Worm (Caenorhabditis elegans) whole organism, L2 larva: ENCODE data around the gene lron-10.
A peak's percentile ranks its signal among the peaks of the same experiment; 100 is the strongest.

Experiments
- C34F6.9 ChIP-seq: fragments of 150-350 bp; optimal IDR thresholded peaks from 2 replicates; lab custom pipeline; 2014; ENCODE audit warnings: missing biosample characterization, missing genetic modification characterization
- F13H6.1 ChIP-seq: sonication (generic microtip); optimal IDR thresholded peaks from 2 replicates; lab custom pipeline; 2016; ENCODE audit warnings: missing genetic modification characterization, missing compliant biosample characterization
- Y55F3AM.14 ChIP-seq: fragments of 200-800 bp; sonication (Bioruptor generic); optimal IDR thresholded peaks from 2 replicates; lab custom pipeline; 2018; ENCODE audit warnings: mild to moderate bottlenecking, missing genetic modification characterization, missing compliant biosample characterization
- ZK546.5 ChIP-seq: sonication (generic microtip); optimal IDR thresholded peaks from 2 replicates; lab custom pipeline; 2017; ENCODE audit warnings: missing biosample characterization, missing genetic modification characterization
- alr-1 ChIP-seq: fragments of 150-350 bp; optimal IDR thresholded peaks from 2 replicates; lab custom pipeline; 2014; ENCODE audit warnings: missing biosample characterization, missing genetic modification characterization
- aly-2 ChIP-seq: fragments of 150-350 bp; optimal IDR thresholded peaks from 2 replicates; lab custom pipeline; 2014; ENCODE audit warnings: missing biosample characterization, missing genetic modification characterization
- ama-1 ChIP-seq: fragments of 150-350 bp; optimal IDR thresholded peaks from 2 replicates; lab custom pipeline; 2018; ENCODE audit warnings: inconsistent platforms
- blmp-1 ChIP-seq: sonication (generic microtip); optimal IDR thresholded peaks from 2 replicates; lab custom pipeline; 2017; ENCODE audit warnings: missing genetic modification characterization, mild to moderate bottlenecking, missing compliant biosample characterization, antibody characterized with exemption, moderate library complexity; ENCODE audit not compliant: insufficient read depth
- ceh-16 ChIP-seq: fragments of 150-350 bp; optimal IDR thresholded peaks from 2 replicates; lab custom pipeline; 2014; ENCODE audit warnings: missing biosample characterization, missing genetic modification characterization
- ceh-82 ChIP-seq: fragments of 150-350 bp; optimal IDR thresholded peaks from 2 replicates; lab custom pipeline; 2014; ENCODE audit warnings: missing biosample characterization, missing genetic modification characterization
- crh-2 ChIP-seq: sonication (generic microtip); optimal IDR thresholded peaks from 2 replicates; lab custom pipeline; 2017; ENCODE audit warnings: missing biosample characterization, missing genetic modification characterization
- dmd-4 ChIP-seq: sonication (generic microtip); optimal IDR thresholded peaks from 2 replicates; lab custom pipeline; 2017; ENCODE audit warnings: missing biosample characterization, missing genetic modification characterization
- egl-27 ChIP-seq: sonication (generic microtip); optimal IDR thresholded peaks from 3 replicates; lab custom pipeline; 2017; ENCODE audit warnings: missing biosample characterization, missing genetic modification reagents, missing genetic modification characterization
- elt-1 ChIP-seq: fragments of 150-350 bp; optimal IDR thresholded peaks from 2 replicates; lab custom pipeline; 2014; ENCODE audit warnings: missing biosample characterization, missing genetic modification characterization
- elt-3 ChIP-seq: sonication (generic microtip); optimal IDR thresholded peaks from 2 replicates; lab custom pipeline; 2017; ENCODE audit warnings: missing biosample characterization, missing genetic modification characterization
- lin-11 ChIP-seq: fragments of 150-350 bp; sonication (generic microtip); optimal IDR thresholded peaks from 2 replicates; lab custom pipeline; 2014; ENCODE audit warnings: missing biosample characterization, missing genetic modification characterization, inconsistent platforms, mixed read lengths
- lin-13 ChIP-seq: fragments of 150-350 bp; optimal IDR thresholded peaks from 2 replicates; lab custom pipeline; 2014; ENCODE audit warnings: missing biosample characterization, missing genetic modification reagents, missing genetic modification characterization
- lin-39 ChIP-seq: fragments of 150-350 bp; optimal IDR thresholded peaks from 2 replicates; lab custom pipeline; 2014; ENCODE audit warnings: missing biosample characterization, missing genetic modification reagents, missing genetic modification characterization
- lsy-2 ChIP-seq, 2 experiments: fragments of 150-350 bp in 1 of 2; sonication (generic microtip) in 1 of 2; optimal IDR thresholded peaks; 2 replicates each; lab custom pipeline; 2014 to 2017; ENCODE audit warnings: missing biosample characterization in 2 of 2, missing genetic modification characterization in 2 of 2
- mbf-1 ChIP-seq: sonication (generic microtip); optimal IDR thresholded peaks from 2 replicates; lab custom pipeline; 2017; ENCODE audit warnings: missing biosample characterization, missing genetic modification characterization
- mdl-1 ChIP-seq, 2 experiments: fragments of 150-350 bp in 1 of 2; sonication (generic microtip) in 1 of 2; optimal IDR thresholded peaks; 2 replicates each; lab custom pipeline; 2017; ENCODE audit warnings: missing biosample characterization in 2 of 2, missing genetic modification characterization in 2 of 2
- nhr-10 ChIP-seq: sonication (generic microtip); optimal IDR thresholded peaks from 2 replicates; lab custom pipeline; 2017; ENCODE audit warnings: missing biosample characterization, missing genetic modification characterization
- nhr-11 ChIP-seq: fragments of 150-350 bp; optimal IDR thresholded peaks from 2 replicates; lab custom pipeline; 2014; ENCODE audit warnings: missing biosample characterization, missing genetic modification characterization
- nhr-12 ChIP-seq: fragments of 150-350 bp; optimal IDR thresholded peaks from 2 replicates; lab custom pipeline; 2014; ENCODE audit warnings: missing biosample characterization, missing genetic modification characterization
- nhr-129 ChIP-seq: fragments of 150-350 bp; optimal IDR thresholded peaks from 2 replicates; lab custom pipeline; 2014; ENCODE audit warnings: missing biosample characterization, missing genetic modification characterization
- nhr-23 ChIP-seq: fragments of 150-350 bp; optimal IDR thresholded peaks from 2 replicates; lab custom pipeline; 2014; ENCODE audit warnings: missing biosample characterization, missing genetic modification reagents, missing genetic modification characterization
- nhr-237 ChIP-seq: fragments of 150-350 bp; optimal IDR thresholded peaks from 2 replicates; lab custom pipeline; 2014; ENCODE audit warnings: missing biosample characterization, missing genetic modification characterization
- nhr-6 ChIP-seq: fragments of 150-350 bp; optimal IDR thresholded peaks from 2 replicates; lab custom pipeline; 2014; ENCODE audit warnings: missing biosample characterization, missing genetic modification characterization
- nhr-77 ChIP-seq: fragments of 150-350 bp; optimal IDR thresholded peaks from 2 replicates; lab custom pipeline; 2014; ENCODE audit warnings: missing biosample characterization, missing genetic modification characterization
- peb-1 ChIP-seq: fragments of 150-350 bp; optimal IDR thresholded peaks from 2 replicates; lab custom pipeline; 2014; ENCODE audit warnings: missing biosample characterization, missing genetic modification characterization
- sem-4 ChIP-seq: fragments of 150-350 bp; optimal IDR thresholded peaks from 2 replicates; lab custom pipeline; 2014; ENCODE audit warnings: missing biosample characterization, missing genetic modification reagents, missing genetic modification characterization
- skn-1 ChIP-seq: sonication (generic microtip); optimal IDR thresholded peaks from 2 replicates; lab custom pipeline; 2017; ENCODE audit warnings: missing biosample characterization, missing genetic modification characterization
- sma-3 ChIP-seq: sonication (generic microtip); optimal IDR thresholded peaks from 2 replicates; lab custom pipeline; 2016; ENCODE audit warnings: missing genetic modification reagents, missing genetic modification characterization, missing compliant biosample characterization
- sma-9 ChIP-seq, 2 experiments: fragments of 150-350 bp in 1 of 2; sonication (generic microtip) in 1 of 2; optimal IDR thresholded peaks; 2 replicates each; lab custom pipeline; 2014 to 2016; ENCODE audit warnings: missing genetic modification characterization in 2 of 2, mild to moderate bottlenecking in 1 of 2, missing biosample characterization in 1 of 2, missing compliant biosample characterization in 1 of 2, missing genetic modification reagents in 1 of 2, moderate library complexity in 1 of 2
- snpc-4 ChIP-seq: fragments of 150-350 bp; optimal IDR thresholded peaks from 2 replicates; lab custom pipeline; 2014; ENCODE audit warnings: missing biosample characterization, missing genetic modification characterization
- unc-39 ChIP-seq: fragments of 150-350 bp; optimal IDR thresholded peaks from 2 replicates; lab custom pipeline; 2014; ENCODE audit warnings: missing biosample characterization, missing genetic modification characterization
- unc-55 ChIP-seq: fragments of 150-350 bp; sonication (generic microtip); optimal IDR thresholded peaks from 3 replicates; lab custom pipeline; 2014; ENCODE audit warnings: missing biosample characterization, missing genetic modification reagents, missing genetic modification characterization
- unc-62 ChIP-seq: fragments of 150-350 bp; optimal IDR thresholded peaks from 2 replicates; lab custom pipeline; 2014; ENCODE audit warnings: missing biosample characterization, missing genetic modification reagents, missing genetic modification characterization
- zag-1 ChIP-seq: fragments of 150-350 bp; optimal IDR thresholded peaks from 2 replicates; lab custom pipeline; 2014; ENCODE audit warnings: missing biosample characterization, missing genetic modification characterization
- ztf-1 ChIP-seq: fragments of 200-800 bp; sonication (Bioruptor generic); conservative IDR thresholded peaks from 2 replicates; pipeline ENCODE4 v1.3.6; 2022; ENCODE audit warnings: missing genetic modification characterization, missing compliant biosample characterization
- ztf-11 ChIP-seq: sonication (generic microtip); optimal IDR thresholded peaks from 2 replicates; lab custom pipeline; 2017; ENCODE audit warnings: missing biosample characterization, missing genetic modification characterization
- ztf-4 ChIP-seq: fragments of 150-350 bp; optimal IDR thresholded peaks from 2 replicates; lab custom pipeline; 2014; ENCODE audit warnings: missing biosample characterization, missing genetic modification characterization

Gene lron-10

DNA sequence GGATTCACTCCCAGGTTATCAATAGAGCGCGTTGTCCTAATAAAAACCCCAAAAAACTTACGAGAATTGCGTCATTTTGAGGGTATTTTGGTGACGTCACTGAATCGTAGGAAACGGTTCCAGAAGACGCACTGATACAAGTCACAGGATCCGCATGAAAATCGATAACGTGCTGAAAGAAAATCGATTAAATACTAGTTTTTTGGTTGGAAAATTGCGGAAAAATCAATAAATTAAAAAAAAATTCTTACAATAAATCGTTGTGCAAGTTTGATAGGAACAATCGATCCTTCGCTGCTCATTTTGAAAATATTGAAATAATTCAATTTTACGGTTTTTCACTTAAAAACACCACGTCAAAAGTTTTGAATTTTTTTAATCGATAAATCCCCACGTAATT, 17.9 kb downstream of the lron-10 start, which contains the start of gene Y39A1A.2:
Y39A1A.2 (minus strand) TSS at position 319 of the 400 bp plus-strand sequence.
- TF ChIP-seq snpc-4 (tag; lab: Kevin White, UChicago) (no peak), sma-3 (GFP tag; lab: Kevin White, UChicago) (no peak), Y55F3AM.14 (no peak), skn-1 (tag; lab: Kevin White, UChicago) (no peak)

DNA sequence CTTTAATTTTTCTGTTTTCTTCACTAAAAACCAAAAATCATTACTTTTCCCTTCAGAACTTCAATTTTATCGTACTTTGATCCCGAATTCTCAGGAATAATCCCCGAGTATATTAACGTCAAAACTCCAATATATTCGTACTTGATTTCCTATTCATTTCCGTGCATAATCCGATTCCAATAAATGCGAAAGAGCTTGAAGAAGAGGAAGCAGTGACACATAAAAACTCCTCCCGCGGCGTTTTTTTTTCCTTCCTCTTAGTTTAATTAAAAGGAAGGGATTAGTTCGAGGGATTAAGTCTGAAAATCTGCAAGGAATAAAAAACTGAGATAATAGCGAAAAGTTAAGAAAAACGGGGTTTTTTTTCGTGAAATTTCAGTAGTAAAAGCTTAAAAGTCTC, 20.3 kb downstream of the lron-10 start:
- TF ChIP-seq ZK546.5 (no peak), sma-9 (GFP tag; optimal IDR thresholded peaks at IDR 0.05; lab: Kevin White, UChicago) (peak; percentile 12), sma-9 (tag; optimal IDR thresholded peaks at IDR 0.05; lab: Kevin White, UChicago) (no peak)

DNA sequence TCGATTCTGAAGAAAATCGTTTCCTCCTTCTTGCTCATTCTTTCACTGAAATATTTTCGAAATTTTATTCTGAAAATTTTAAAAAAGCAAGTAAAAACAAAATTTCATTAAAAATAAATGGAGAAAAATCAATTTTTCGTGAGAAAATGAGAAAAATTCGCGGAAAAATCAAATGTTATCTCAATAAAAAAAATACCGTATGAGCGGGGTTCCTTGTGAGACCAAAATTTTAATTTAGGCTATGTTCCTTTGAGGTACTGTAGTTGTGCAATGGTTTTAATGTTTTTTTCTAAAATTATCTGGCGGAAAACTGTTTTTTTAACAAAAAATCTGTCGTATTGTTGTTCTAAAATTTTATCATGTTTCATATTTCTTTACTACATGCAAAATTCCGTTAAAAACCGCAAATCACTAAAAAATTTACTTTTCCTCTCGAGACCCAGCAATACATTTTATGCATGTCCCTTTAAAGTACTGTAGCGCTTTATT, 21.0 kb downstream of the lron-10 start, which contains the start of gene epg-6:
epg-6 (minus strand) TSS at position 51 of the 489 bp plus-strand sequence.
- TF ChIP-seq sma-9 (GFP tag; optimal IDR thresholded peaks at IDR 0.05; lab: Kevin White, UChicago) (no peak), sma-9 (tag; optimal IDR thresholded peaks at IDR 0.05; lab: Kevin White, UChicago) (no peak), nhr-23 (tag; lab: Kevin White, UChicago) (no peak), lsy-2 (tag; optimal IDR thresholded peaks at IDR 0.05; lab: Kevin White, UChicago) (no peak), nhr-237 (tag; lab: Kevin White, UChicago) (no peak), nhr-11 (tag; lab: Kevin White, UChicago) (no peak), sem-4 (tag; lab: Kevin White, UChicago) (no peak), ceh-82 (tag; lab: Kevin White, UChicago) (no peak), nhr-6 (tag; lab: Kevin White, UChicago) (no peak), lin-11 (tag; lab: Kevin White, UChicago) (no peak), blmp-1 (no peak), ztf-4 (tag; lab: Kevin White, UChicago) (no peak), ceh-16 (tag; lab: Kevin White, UChicago) (no peak), egl-27 (tag; lab: Kevin White, UChicago) (no peak), crh-2 (tag; lab: Kevin White, UChicago) (no peak), nhr-129 (tag; lab: Kevin White, UChicago) (no peak), lin-13 (GFP tag; lab: Kevin White, UChicago) (no peak), C34F6.9 (no peak), elt-3 (tag; lab: Kevin White, UChicago) (no peak), skn-1 (tag; lab: Kevin White, UChicago) (no peak)

DNA sequence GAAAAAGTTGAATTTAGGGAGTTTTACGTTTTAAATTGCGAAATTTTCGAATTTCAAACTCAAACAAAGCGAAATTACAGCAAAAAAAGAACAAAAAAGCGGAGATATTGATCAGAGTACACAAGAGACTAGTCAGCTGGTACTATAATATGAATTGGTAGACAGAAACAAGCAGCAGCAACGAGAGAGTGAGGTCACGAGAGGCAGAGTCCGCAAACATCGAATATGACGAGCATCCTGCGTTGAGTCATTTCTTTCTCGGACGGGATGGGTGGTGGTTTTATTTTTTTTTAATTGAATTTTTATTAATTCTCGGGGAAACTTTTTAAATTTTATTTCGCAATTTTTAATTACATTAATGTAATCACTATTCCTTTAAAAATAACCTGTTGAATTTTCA, 21.5 kb downstream of the lron-10 start:
- peak; percentile 79 for TF ChIP-seq nhr-129 (tag; lab: Kevin White, UChicago)
- no peak for TF ChIP-seq Y55F3AM.14
- peak; percentile 49 for TF ChIP-seq egl-27 (tag; lab: Kevin White, UChicago)
- TF ChIP-seq elt-3 (tag; lab: Kevin White, UChicago): no peak
- TF ChIP-seq unc-39 (tag; lab: Kevin White, UChicago): no peak
- TF ChIP-seq blmp-1: peak; percentile 1
- no peak for TF ChIP-seq sem-4 (tag; lab: Kevin White, UChicago)
- no peak for TF ChIP-seq zag-1 (tag; lab: Kevin White, UChicago)
- TF ChIP-seq elt-1 (tag; lab: Kevin White, UChicago): no peak
- no peak for TF ChIP-seq skn-1 (tag; lab: Kevin White, UChicago)
- no peak for TF ChIP-seq ceh-82 (tag; lab: Kevin White, UChicago)
- TF ChIP-seq snpc-4 (tag; lab: Kevin White, UChicago): peak; percentile 23
- peak; percentile 88 for TF ChIP-seq C34F6.9
- no peak for TF ChIP-seq nhr-10 (tag; lab: Kevin White, UChicago)
- TF ChIP-seq ztf-11: no peak
- no peak for TF ChIP-seq dmd-4 (tag; lab: Kevin White, UChicago)
- TF ChIP-seq unc-55 (GFP tag; lab: Kevin White, UChicago): peak; percentile 67
- TF ChIP-seq sma-3 (GFP tag; lab: Kevin White, UChicago): peak; percentile 31
- TF ChIP-seq alr-1 (tag; lab: Kevin White, UChicago): no peak
- TF ChIP-seq nhr-237 (tag; lab: Kevin White, UChicago): no peak
- TF ChIP-seq ama-1 (lab: Kevin White, UChicago): peak; percentile 17
- no peak for TF ChIP-seq lin-39 (tag; lab: Kevin White, UChicago)
- TF ChIP-seq ztf-1: no peak
- no peak for TF ChIP-seq nhr-23 (tag; lab: Kevin White, UChicago)
- TF ChIP-seq peb-1 (tag; lab: Kevin White, UChicago): no peak
- TF ChIP-seq lin-11 (tag; lab: Kevin White, UChicago): peak; percentile 50
- no peak for TF ChIP-seq unc-62
- TF ChIP-seq mbf-1 (tag; lab: Kevin White, UChicago): no peak
- TF ChIP-seq ztf-4 (tag; lab: Kevin White, UChicago): no peak
- TF ChIP-seq nhr-12 (tag; lab: Kevin White, UChicago): no peak
- peak; percentile 30 for TF ChIP-seq nhr-6 (tag; lab: Kevin White, UChicago)
- no peak for TF ChIP-seq ZK546.5
- TF ChIP-seq nhr-11 (tag; lab: Kevin White, UChicago): no peak
- TF ChIP-seq lsy-2 (tag; optimal IDR thresholded peaks at IDR 0.05; lab: Kevin White, UChicago): peak; percentile 49 to 85
- peak; percentile 78 for TF ChIP-seq crh-2 (tag; lab: Kevin White, UChicago)
- peak; percentile 27 for TF ChIP-seq ceh-16 (tag; lab: Kevin White, UChicago)
- TF ChIP-seq F13H6.1 (tag; lab: Kevin White, UChicago): peak; percentile 69
- TF ChIP-seq aly-2 (tag; lab: Kevin White, UChicago): no peak
- TF ChIP-seq mdl-1 (tag; optimal IDR thresholded peaks at IDR 0.05; lab: Kevin White, UChicago): no peak
- TF ChIP-seq lin-13 (GFP tag; lab: Kevin White, UChicago): peak; percentile 46
- TF ChIP-seq nhr-77 (tag; lab: Kevin White, UChicago): no peak
- TF ChIP-seq sma-9 (GFP tag; optimal IDR thresholded peaks at IDR 0.05; lab: Kevin White, UChicago): no peak
- no peak for TF ChIP-seq sma-9 (tag; optimal IDR thresholded peaks at IDR 0.05; lab: Kevin White, UChicago)
